Worm (Caenorhabditis elegans): ENCODE results near the gene Y54E2A.8.

DNA sequence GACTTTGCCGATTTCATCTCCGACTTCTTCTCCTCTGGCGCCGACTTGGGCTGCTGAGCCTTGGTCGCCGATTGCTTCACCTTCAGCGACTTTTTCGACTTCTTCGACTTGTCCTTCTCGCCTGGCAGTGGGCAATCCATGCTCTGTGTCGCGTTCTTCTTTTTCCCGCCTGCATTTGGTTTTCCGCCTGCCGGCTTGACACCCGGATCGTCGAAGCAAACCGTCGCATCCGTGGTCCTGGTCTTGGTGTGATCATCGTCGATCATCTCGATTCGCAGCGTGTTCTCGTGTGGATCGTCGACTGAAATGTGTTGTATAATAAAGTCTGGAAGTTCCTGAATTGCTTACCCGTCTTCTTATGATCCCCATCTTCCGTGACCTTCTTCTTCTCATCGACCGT lies 6.0 kb upstream of the Y54E2A.8 start:
- TF ChIP-seq unc-39 (tag; optimal IDR thresholded peaks at IDR 0.05) (no peak), blmp-1 (tag; optimal IDR thresholded peaks at IDR 0.05) (no peak), unc-120 (tag; optimal IDR thresholded peaks at IDR 0.05; ENCODE audit: poor library complexity, severe bottlenecking) (no peak), lsy-2 (tag; optimal IDR thresholded peaks at IDR 0.05) (no peak), elt-1 (tag; optimal IDR thresholded peaks at IDR 0.05; ENCODE audit: borderline replicate concordance, insufficient read depth) (no peak), nhr-76 (tag; optimal IDR thresholded peaks at IDR 0.05) (no peak)
